Fruit fly (Drosophila melanogaster) whole organism, embryonic: ENCODE data around the gene CG12347.
A peak's percentile ranks its signal among the peaks of the same experiment; 100 is the strongest.

Experiments used
- Bgb ChIP-seq: fragments of 200-800 bp; sonication (Bioruptor generic); IDR thresholded peaks from 2 replicates; pipeline ENCODE4 v1.3.6; 2022; ENCODE audit warnings: missing biosample characterization, missing genetic modification characterization; ENCODE audit not compliant: partially characterized antibody
- CG10147 ChIP-seq: fragments of 200-800 bp; sonication (Bioruptor generic); optimal IDR thresholded peaks from 2 replicates; lab custom pipeline; 2019; ENCODE audit warnings: missing biosample characterization, mild to moderate bottlenecking, missing genetic modification characterization, moderate library complexity
- CG10209 ChIP-seq: fragments of 200-800 bp; sonication (Bioruptor generic); optimal IDR thresholded peaks from 3 replicates; lab custom pipeline; 2017; ENCODE audit warnings: missing biosample characterization, mild to moderate bottlenecking, missing genetic modification characterization, missing genetic modification reagents
- CG10654 ChIP-seq: fragments of 200-800 bp; sonication (Bioruptor generic); optimal IDR thresholded peaks from 2 replicates; lab custom pipeline; 2016; ENCODE audit warnings: missing biosample characterization, missing genetic modification characterization
- CG10979 ChIP-seq: fragments of 200-800 bp; sonication (Bioruptor generic); optimal IDR thresholded peaks from 2 replicates; lab custom pipeline; 2018; ENCODE audit warnings: missing biosample characterization, mild to moderate bottlenecking, missing genetic modification characterization, moderate library complexity
- CG11695 ChIP-seq: fragments of 200-800 bp; sonication (Bioruptor generic); IDR thresholded peaks from 3 replicates; pipeline ENCODE4 v1.3.6; 2022; ENCODE audit warnings: missing biosample characterization, missing genetic modification characterization
- CG11723 ChIP-seq: fragments of 200-800 bp; sonication (Bioruptor generic); optimal IDR thresholded peaks from 2 replicates; lab custom pipeline; 2017; ENCODE audit warnings: missing biosample characterization, mild to moderate bottlenecking, missing genetic modification characterization
- CG13287 ChIP-seq: fragments of 200-800 bp; sonication (Bioruptor generic); IDR thresholded peaks from 2 replicates; pipeline ENCODE4 v1.3.6; 2022; ENCODE audit warnings: missing biosample characterization, missing genetic modification characterization; ENCODE audit not compliant: partially characterized antibody
- CG14050 ChIP-seq: fragments of 200-800 bp; sonication (Bioruptor generic); IDR thresholded peaks from 3 replicates; pipeline ENCODE4 v1.3.6; 2022; ENCODE audit warnings: missing biosample characterization, missing genetic modification characterization
- CG17361 ChIP-seq: fragments of 200-800 bp; sonication (Bioruptor generic); IDR thresholded peaks from 3 replicates; pipeline ENCODE4 v1.3.6; 2022; ENCODE audit warnings: missing biosample characterization, missing genetic modification characterization
- CG6765 ChIP-seq: fragments of 200-800 bp; sonication (Bioruptor generic); optimal IDR thresholded peaks from 3 replicates; lab custom pipeline; 2017; ENCODE audit warnings: missing biosample characterization, mild to moderate bottlenecking, missing genetic modification characterization
- CG8290 ChIP-seq, 3 experiments: fragments of 200-800 bp; sonication (Bioruptor generic); optimal IDR thresholded peaks; 2 replicates each; lab custom pipeline; 2016 to 2019; ENCODE audit warnings: missing biosample characterization in 3 of 3, missing genetic modification characterization in 3 of 3, mild to moderate bottlenecking in 2 of 3, moderate library complexity in 1 of 3
- D ChIP-seq, 2 experiments: fragments of 200-800 bp in 1 of 2; fragments of >200 bp in 1 of 2; sonication (Bioruptor generic) in 1 of 2; optimal IDR thresholded peaks; 2 replicates in 1 of 2; 3 replicates in 1 of 2; lab custom pipeline; 2017; ENCODE audit warnings: mild to moderate bottlenecking in 1 of 2, missing biosample characterization in 1 of 2, missing genetic modification characterization in 1 of 2, missing genetic modification reagents in 1 of 2
- D19A ChIP-seq: fragments of 200-800 bp; optimal IDR thresholded peaks from 3 replicates; lab custom pipeline; 2019; ENCODE audit warnings: missing biosample characterization, mild to moderate bottlenecking, missing genetic modification characterization, moderate library complexity
- D19B ChIP-seq: fragments of 200-800 bp; sonication (Bioruptor generic); optimal IDR thresholded peaks from 2 replicates; lab custom pipeline; 2017; ENCODE audit warnings: missing biosample characterization, mild to moderate bottlenecking, missing genetic modification characterization
- Hr3 ChIP-seq: fragments of 200-800 bp; sonication (Bioruptor generic); optimal IDR thresholded peaks from 3 replicates; lab custom pipeline; 2016; ENCODE audit warnings: missing biosample characterization, missing genetic modification characterization
- NC2α ChIP-seq: fragments of 200-800 bp; sonication (Bioruptor generic); optimal IDR thresholded peaks from 2 replicates; lab custom pipeline; 2016; ENCODE audit warnings: missing biosample characterization, missing genetic modification characterization
- NfI ChIP-seq: fragments of 200-800 bp; sonication (Bioruptor generic); optimal IDR thresholded peaks from 3 replicates; lab custom pipeline; 2018; ENCODE audit warnings: missing biosample characterization, mild to moderate bottlenecking, missing genetic modification characterization, moderate library complexity
- Opbp ChIP-seq: fragments of 200-800 bp; sonication (Bioruptor generic); IDR thresholded peaks from 3 replicates; pipeline ENCODE4 v1.3.6; 2022; ENCODE audit warnings: missing biosample characterization, missing genetic modification characterization; ENCODE audit not compliant: partially characterized antibody
- Pdp1 ChIP-seq, 2 experiments: fragments of 200-800 bp; sonication (Bioruptor generic); optimal IDR thresholded peaks; 3 replicates each; lab custom pipeline; 2016; ENCODE audit warnings: missing biosample characterization in 2 of 2, missing genetic modification characterization in 2 of 2, mild to moderate bottlenecking in 1 of 2, moderate library complexity in 1 of 2
- Trl ChIP-seq, 3 experiments: fragments of >200 bp in 2 of 3; fragments of 200-800 bp in 1 of 3; sonication (Bioruptor generic) in 1 of 3; optimal IDR thresholded peaks; 2 replicates in 1 of 3; 3 replicates in 2 of 3; lab custom pipeline; 2016 to 2017; ENCODE audit warnings: missing biosample characterization in 1 of 3, missing genetic modification characterization in 1 of 3
- Xbp1 ChIP-seq: fragments of 200-800 bp; sonication (Bioruptor generic); optimal IDR thresholded peaks from 3 replicates; lab custom pipeline; 2016; ENCODE audit warnings: missing biosample characterization, mild to moderate bottlenecking, missing genetic modification characterization
- abd-A ChIP-seq: fragments of 200-800 bp; sonication (Bioruptor generic); optimal IDR thresholded peaks from 3 replicates; lab custom pipeline; 2019; ENCODE audit warnings: missing biosample characterization, mild to moderate bottlenecking, missing genetic modification characterization, moderate library complexity
- btn ChIP-seq: fragments of 200-800 bp; sonication (Bioruptor generic); optimal IDR thresholded peaks from 2 replicates; lab custom pipeline; 2016; ENCODE audit warnings: missing biosample characterization, missing genetic modification characterization
- chm ChIP-seq: fragments of 200-800 bp; sonication (Bioruptor generic); IDR thresholded peaks from 2 replicates; pipeline ENCODE4 v1.3.6; 2022; ENCODE audit warnings: missing biosample characterization, missing genetic modification characterization
- disco-r ChIP-seq: fragments of 200-800 bp; sonication (Bioruptor generic); optimal IDR thresholded peaks from 2 replicates; lab custom pipeline; 2016; ENCODE audit warnings: missing biosample characterization, missing genetic modification characterization
- dm ChIP-seq: fragments of 200-800 bp; sonication (Bioruptor generic); optimal IDR thresholded peaks from 3 replicates; lab custom pipeline; 2016; ENCODE audit warnings: missing biosample characterization, missing genetic modification characterization
- ems ChIP-seq: fragments of 200-800 bp; sonication (Bioruptor generic); optimal IDR thresholded peaks from 3 replicates; lab custom pipeline; 2016; ENCODE audit warnings: missing biosample characterization, missing genetic modification characterization
- fru ChIP-seq: fragments of >200 bp; optimal IDR thresholded peaks from 2 replicates; lab custom pipeline; 2017
- gem ChIP-seq: fragments of 200-800 bp; sonication (Bioruptor generic); optimal IDR thresholded peaks from 2 replicates; lab custom pipeline; 2019; ENCODE audit warnings: missing biosample characterization, mild to moderate bottlenecking, missing genetic modification characterization, moderate library complexity
- gsb ChIP-seq: fragments of 200-800 bp; sonication (Bioruptor generic); IDR thresholded peaks from 2 replicates; pipeline ENCODE4 v1.3.6; 2022; ENCODE audit warnings: missing biosample characterization, missing genetic modification characterization
- hbn ChIP-seq: fragments of 200-800 bp; sonication (Bioruptor generic); IDR thresholded peaks from 2 replicates; pipeline ENCODE4 v1.3.6; 2022; ENCODE audit warnings: missing biosample characterization, missing genetic modification characterization; ENCODE audit not compliant: partially characterized antibody
- jigr1 ChIP-seq: fragments of 200-800 bp; sonication (Bioruptor generic); IDR thresholded peaks from 3 replicates; pipeline ENCODE4 v1.3.6; 2022; ENCODE audit warnings: missing biosample characterization, missing genetic modification characterization
- jumu ChIP-seq: fragments of 200-800 bp; sonication (Bioruptor generic); optimal IDR thresholded peaks from 3 replicates; lab custom pipeline; 2016; ENCODE audit warnings: missing biosample characterization, missing genetic modification characterization
- maf-S ChIP-seq: fragments of 200-800 bp; sonication (Bioruptor generic); optimal IDR thresholded peaks from 2 replicates; lab custom pipeline; 2016; ENCODE audit warnings: missing biosample characterization, missing genetic modification characterization
- mam ChIP-seq: fragments of 200-800 bp; sonication (Bioruptor generic); optimal IDR thresholded peaks from 3 replicates; lab custom pipeline; 2016; ENCODE audit warnings: missing biosample characterization, missing genetic modification characterization
- nmo ChIP-seq: fragments of 200-800 bp; sonication (Bioruptor generic); optimal IDR thresholded peaks from 2 replicates; lab custom pipeline; 2018; ENCODE audit warnings: missing biosample characterization, mild to moderate bottlenecking, missing genetic modification characterization, moderate library complexity
- odd ChIP-seq: fragments of 200-800 bp; sonication (Bioruptor generic); optimal IDR thresholded peaks from 2 replicates; lab custom pipeline; 2017; ENCODE audit warnings: missing biosample characterization, mild to moderate bottlenecking, missing genetic modification characterization
- otp ChIP-seq: fragments of 200-800 bp; sonication (Bioruptor generic); IDR thresholded peaks from 3 replicates; pipeline ENCODE4, ENCODE4 v1.3.6; 2022; ENCODE audit warnings: missing biosample characterization, missing genetic modification characterization
- phol ChIP-seq: fragments of 200-800 bp; sonication (Bioruptor generic); optimal IDR thresholded peaks from 3 replicates; lab custom pipeline; 2018; ENCODE audit warnings: missing biosample characterization, mild to moderate bottlenecking, missing genetic modification characterization, moderate library complexity
- pnt ChIP-seq: fragments of 200-800 bp; sonication (Bioruptor generic); optimal IDR thresholded peaks from 3 replicates; lab custom pipeline; 2016; ENCODE audit warnings: missing biosample characterization, missing genetic modification characterization
- repo ChIP-seq: fragments of 200-800 bp; sonication (Bioruptor generic); optimal IDR thresholded peaks from 2 replicates; lab custom pipeline; 2016; ENCODE audit warnings: missing biosample characterization, missing genetic modification characterization
- row ChIP-seq: fragments of 200-800 bp; sonication (Bioruptor generic); IDR thresholded peaks from 3 replicates; pipeline ENCODE4 v1.3.6; 2022; ENCODE audit warnings: missing biosample characterization, missing genetic modification characterization
- schlank ChIP-seq: fragments of 200-800 bp; sonication (Bioruptor generic); optimal IDR thresholded peaks from 2 replicates; lab custom pipeline; 2018; ENCODE audit warnings: missing biosample characterization, mild to moderate bottlenecking, missing genetic modification characterization
- sr ChIP-seq: fragments of 200-800 bp; sonication (Bioruptor generic); IDR thresholded peaks from 3 replicates; pipeline ENCODE4 v1.3.6; 2022; ENCODE audit warnings: missing biosample characterization, missing genetic modification characterization
- zen ChIP-seq: fragments of 200-800 bp; sonication (Bioruptor generic); optimal IDR thresholded peaks from 3 replicates; lab custom pipeline; 2018; ENCODE audit warnings: missing biosample characterization, mild to moderate bottlenecking, missing genetic modification characterization, moderate library complexity

The CG12347 gene

dm6 chr3R:17943359-17944232 lies 37.4 kb downstream of the CG12347 start (continued):
- TF ChIP-seq btn (GFP tag; lab: Kevin White, UChicago) (peak; percentile 55), Opbp (GFP tag; lab: Robert Waterston, UW) (peak; percentile 42; the same call in 1 of the 3 replicates), fru (lab: Kevin White, UChicago) (no peak), D19B (GFP tag; lab: Kevin White, UChicago) (peak; percentile 13), ems (GFP tag; lab: Kevin White, UChicago) (peak; percentile 38), CG10209 (GFP tag; lab: Kevin White, UChicago) (peak; percentile 38), CG8290 (GFP tag; optimal IDR thresholded peaks at IDR 0.05; lab: Kevin White, UChicago) (no peak), CG8290 (tag; optimal IDR thresholded peaks at IDR 0.05; lab: Kevin White, UChicago) (peak in 1 of 2 experiments; percentile 6), CG6765 (GFP tag; lab: Kevin White, UChicago) (peak; percentile 11), disco-r (GFP tag; lab: Kevin White, UChicago) (peak; percentile 2), dm (GFP tag; lab: Kevin White, UChicago) (peak; percentile 26), nmo (peak; percentile 58), zen (tag; lab: Kevin White, UChicago) (peak; percentile 12), CG10654 (GFP tag; lab: Kevin White, UChicago) (peak; percentile 17), row (peak; percentile 54), CG17361 (GFP tag; lab: Robert Waterston, UW) (peak; percentile 64), schlank (no peak), Bgb (GFP tag; lab: Robert Waterston, UW) (peak; percentile 16; the same call in 1 of the 2 replicates), CG10147 (GFP tag; lab: Kevin White, UChicago) (peak; percentile 0), NC2α (GFP tag; lab: Kevin White, UChicago) (peak; percentile 28), D (optimal IDR thresholded peaks at IDR 0.05; lab: Kevin White, UChicago) (no peak), D (GFP tag; optimal IDR thresholded peaks at IDR 0.05; lab: Kevin White, UChicago) (peak; percentile 53), maf-S (peak; percentile 45), phol (tag; lab: Kevin White, UChicago) (peak; percentile 75), sr (no peak), mam (GFP tag; lab: Kevin White, UChicago) (peak; percentile 28), Pdp1 (GFP tag; optimal IDR thresholded peaks at IDR 0.05; lab: Kevin White, UChicago) (peak in 1 of 2 experiments; percentile 34), pnt (GFP tag; lab: Kevin White, UChicago) (peak; percentile 34), gem (tag; lab: Kevin White, UChicago) (peak; percentile 74), Trl (optimal IDR thresholded peaks at IDR 0.05; lab: Kevin White, UChicago) (peak; percentile 99), Trl (GFP tag; optimal IDR thresholded peaks at IDR 0.05; lab: Kevin White, UChicago) (peak; percentile 2), CG10979 (peak; percentile 66), CG13287 (GFP tag; lab: Robert Waterston, UW) (peak; percentile 70), Xbp1 (peak; percentile 65), abd-A (tag; lab: Kevin White, UChicago) (peak; percentile 13), NfI (no peak), jigr1 (GFP tag; lab: Robert Waterston, UW) (no peak), D19A (tag; lab: Kevin White, UChicago) (peak; percentile 42), repo (GFP tag; lab: Kevin White, UChicago) (peak; percentile 37), CG14050 (GFP tag; lab: Robert Waterston, UW) (peak; percentile 33; the same call in 1 of the 3 replicates), jumu (peak; percentile 66), odd (GFP tag; lab: Kevin White, UChicago) (peak; percentile 24), otp (GFP tag; lab: Robert Waterston, UW) (0 out of 3 replicates have a peak, but pooled peaks have one; percentile 15), chm (GFP tag; lab: Robert Waterston, UW) (peak; percentile 46; the same call in 1 of the 2 replicates), CG11723 (peak; percentile 38), gsb (no peak), hbn (GFP tag; lab: Robert Waterston, UW) (peak; percentile 62), Hr3 (GFP tag; lab: Kevin White, UChicago) (peak; percentile 46), CG11695 (GFP tag; lab: Robert Waterston, UW) (peak; percentile 50; the same call in 2 of the 3 replicates)
